Worm (Caenorhabditis elegans) whole organism, mixed stage, embryonic: Measurements from ENCODE around the gene fbxa-221.
"Not testable (repeated sequence)": the region's sequence is repeated elsewhere in the genome, so short reads cannot be mapped to it uniquely, and the experiment has no call there.

Source experiments
- blmp-1 ChIP-seq: fragments of 150-350 bp; optimal IDR thresholded peaks from 2 replicates; lab custom pipeline; 2014; ENCODE audit warnings: missing biosample characterization, missing genetic modification characterization
- ces-1 ChIP-seq: fragments of 150-350 bp; optimal IDR thresholded peaks from 2 replicates; lab custom pipeline; 2014; ENCODE audit warnings: missing biosample characterization, missing genetic modification reagents, missing genetic modification characterization
- hlh-1 ChIP-seq: fragments of 150-350 bp; optimal IDR thresholded peaks from 2 replicates; lab custom pipeline; 2014; ENCODE audit warnings: missing biosample characterization, missing genetic modification reagents, missing genetic modification characterization
- lin-32 ChIP-seq: fragments of 200-800 bp; sonication (Bioruptor generic); optimal IDR thresholded peaks from 2 replicates; lab custom pipeline; 2018; ENCODE audit warnings: mild to moderate bottlenecking, missing genetic modification characterization, missing compliant biosample characterization
- lsy-2 ChIP-seq: fragments of 150-350 bp; optimal IDR thresholded peaks from 2 replicates; lab custom pipeline; 2014; ENCODE audit warnings: missing biosample characterization, missing genetic modification characterization
- mab-5 ChIP-seq: fragments of 150-350 bp; optimal IDR thresholded peaks from 2 replicates; lab custom pipeline; 2014; ENCODE audit warnings: missing biosample characterization, missing genetic modification characterization
- nhr-76 ChIP-seq: sonication (generic microtip); optimal IDR thresholded peaks from 2 replicates; lab custom pipeline; 2017; ENCODE audit warnings: missing biosample characterization, missing genetic modification characterization
- tbx-8 ChIP-seq: fragments of 200-800 bp; sonication (Bioruptor generic); optimal IDR thresholded peaks from 2 replicates; lab custom pipeline; 2018; ENCODE audit warnings: mild to moderate bottlenecking, missing genetic modification characterization, moderate library complexity, missing compliant biosample characterization
- unc-62 ChIP-seq: fragments of 150-350 bp; optimal IDR thresholded peaks from 2 replicates; lab custom pipeline; 2014; ENCODE audit warnings: missing biosample characterization, missing genetic modification reagents, missing genetic modification characterization

DNA sequence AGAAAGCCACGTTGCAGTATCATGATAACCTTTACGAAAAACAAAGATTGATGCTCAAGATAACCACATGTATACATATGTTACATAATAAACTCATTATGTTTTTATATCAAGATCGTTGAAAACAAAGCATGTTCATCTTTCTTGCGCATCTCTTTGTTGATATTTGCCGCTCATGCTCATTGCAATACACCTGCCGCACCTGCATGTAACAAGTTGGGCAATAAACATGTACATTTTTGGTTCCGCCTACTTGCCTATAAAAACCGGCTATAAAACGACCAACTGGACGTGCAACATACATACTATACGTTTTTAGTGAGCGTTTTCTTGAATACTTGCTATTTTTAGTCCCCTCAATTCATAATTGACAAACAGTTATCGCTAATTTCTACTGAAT lies 4.9 kb downstream of the fbxa-221 start, which contains the start of gene fbxa-16:
- TF ChIP-seq nhr-76 (tag; lab: Kevin White, UChicago); tbx-8 (GFP tag; lab: Kevin White, UChicago); lin-32 (GFP tag; lab: Kevin White, UChicago); ces-1 (GFP tag; lab: Kevin White, UChicago); hlh-1 (tag; lab: Kevin White, UChicago); lsy-2 (tag; lab: Kevin White, UChicago); mab-5 (tag; lab: Kevin White, UChicago); blmp-1 (tag; lab: Kevin White, UChicago); unc-62 (GFP tag; lab: Kevin White, UChicago): not testable (repeated sequence)
